Fruit fly (Drosophila melanogaster): Measurements from ENCODE around the gene CG14223.

Gene CG14223

dm6 chrX:19692951-19693698 lies 29.4 kb upstream of the CG14223 start, which contains the start of gene Mer (continued):
- TF ChIP-seq GATAe (GFP tag; conservative IDR thresholded peaks at IDR 0.05) (no peak), MBD-R2 (GFP tag; IDR thresholded peaks at IDR 0.05) (peak; percentile 88), ro (GFP tag; IDR thresholded peaks at IDR 0.05) (no peak), NK7.1 (GFP tag; optimal IDR thresholded peaks at IDR 0.05) (peak; percentile 79), gcm2 (GFP tag; optimal IDR thresholded peaks at IDR 0.05) (peak; percentile 63), Sry-δ (GFP tag; optimal IDR thresholded peaks at IDR 0.05) (peak; percentile 55), CG18599 (GFP tag; optimal IDR thresholded peaks at IDR 0.05) (peak; percentile 90), CG3847 (GFP tag; IDR thresholded peaks at IDR 0.05) (peak; percentile 75), Mrtf (GFP tag; IDR thresholded peaks at IDR 0.05) (peak; percentile 85), CG8478 (optimal IDR thresholded peaks at IDR 0.05) (no peak), fu2 (GFP tag; optimal IDR thresholded peaks at IDR 0.05) (peak; percentile 78), CG7357 (GFP tag; IDR thresholded peaks at IDR 0.05) (peak; percentile 69; the same call in 1 of the 3 replicates), klu (GFP tag; IDR thresholded peaks at IDR 0.05) (peak; percentile 51; the same call in 1 of the 2 replicates), sob (GFP tag; IDR thresholded peaks at IDR 0.05) (peak; percentile 86), CG8281 (tag; optimal IDR thresholded peaks at IDR 0.05) (peak; percentile 63), da (GFP tag; optimal IDR thresholded peaks at IDR 0.05) (peak; percentile 52), CG12219 (GFP tag; optimal IDR thresholded peaks at IDR 0.05) (peak; percentile 86), kah (GFP tag; optimal IDR thresholded peaks at IDR 0.05) (peak; percentile 62), dan (GFP tag; IDR thresholded peaks at IDR 0.05) (no peak), disco-r (GFP tag; optimal IDR thresholded peaks at IDR 0.05) (peak; percentile 74), Hr39 (optimal IDR thresholded peaks at IDR 0.05) (no peak), repo (GFP tag; optimal IDR thresholded peaks at IDR 0.05) (peak; percentile 76), sens (GFP tag) (peak; percentile 95), chif (GFP tag; optimal IDR thresholded peaks at IDR 0.05) (peak; percentile 69 to 85), nau (GFP tag; optimal IDR thresholded peaks at IDR 0.05) (no peak), Atf-2 (GFP tag; optimal IDR thresholded peaks at IDR 0.05) (peak; percentile 65), yki (optimal IDR thresholded peaks at IDR 0.05) (peak; percentile 41), shn (GFP tag; optimal IDR thresholded peaks at IDR 0.05) (peak; percentile 89), Bteb2 (GFP tag; optimal IDR thresholded peaks at IDR 0.05) (peak; percentile 85), CG12769 (tag; optimal IDR thresholded peaks at IDR 0.05) (peak; percentile 94), grau (tag; optimal IDR thresholded peaks at IDR 0.05) (peak; percentile 85), sna (GFP tag; IDR thresholded peaks at IDR 0.05; ENCODE audit: partially characterized antibody) (no peak), lov (optimal IDR thresholded peaks at IDR 0.05) (no peak), lov (GFP tag; IDR thresholded peaks at IDR 0.05) (peak; percentile 48; the same call in 1 of the 3 replicates), Doc2 (GFP tag; IDR thresholded peaks at IDR 0.05) (no peak), CG17829 (tag; optimal IDR thresholded peaks at IDR 0.05) (peak; percentile 87), Deaf1 (tag; optimal IDR thresholded peaks at IDR 0.05) (peak; percentile 54), HmgZ (tag; optimal IDR thresholded peaks at IDR 0.05) (peak; percentile 89), CG6272 (GFP tag; IDR thresholded peaks at IDR 0.05) (peak; percentile 54; the same call in 1 of the 2 replicates), CG11456 (GFP tag; IDR thresholded peaks at IDR 0.05) (peak; percentile 73; the same call in 1 of the 3 replicates), az2 (GFP tag; optimal IDR thresholded peaks at IDR 0.05) (peak; percentile 67), emc (GFP tag; optimal IDR thresholded peaks at IDR 0.05) (peak; percentile 59), Asciz (GFP tag; optimal IDR thresholded peaks at IDR 0.05) (no peak), CG16813 (GFP tag; IDR thresholded peaks at IDR 0.05; ENCODE audit: partially characterized antibody) (no peak), Awh (GFP tag; IDR thresholded peaks at IDR 0.05) (peak; percentile 79), ERR (GFP tag; optimal IDR thresholded peaks at IDR 0.05) (peak; percentile 79), twi (tag; optimal IDR thresholded peaks at IDR 0.05) (peak; percentile 62), CG2129 (GFP tag; IDR thresholded peaks at IDR 0.05; ENCODE audit: partially characterized antibody) (no peak), H15 (GFP tag; IDR thresholded peaks at IDR 0.05) (peak; percentile 57; the same call in 1 of the 3 replicates), CG9609 (GFP tag; optimal IDR thresholded peaks at IDR 0.05) (peak; percentile 86), Poxn (GFP tag; IDR thresholded peaks at IDR 0.05) (peak; percentile 49; the same call in 1 of the 2 replicates), Jarid2 (GFP tag; optimal IDR thresholded peaks at IDR 0.05) (no peak)

All from whole organism, embryonic.